Worm (Caenorhabditis elegans): ENCODE results near the gene C38C3.6.

Gene C38C3.6

DNA sequence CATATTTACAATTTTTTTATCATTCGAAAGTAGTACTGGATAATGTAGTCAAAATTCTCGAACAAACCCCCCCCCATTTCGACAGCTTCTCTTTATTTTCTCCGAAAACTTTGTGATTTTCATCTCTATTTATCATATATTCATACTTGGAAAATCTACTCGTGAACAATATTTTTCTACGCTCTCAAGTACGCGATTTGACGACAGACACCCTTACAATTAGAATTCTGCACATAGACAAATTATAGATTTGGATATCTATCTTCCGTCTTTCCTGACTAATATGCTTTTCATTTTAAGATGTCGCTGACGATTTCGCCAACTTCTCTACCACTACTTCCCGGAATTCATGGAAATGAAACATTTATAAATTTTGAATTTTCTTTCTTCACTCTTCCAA, 14.6 kb upstream of the C38C3.6 start, which contains the start of gene sru-28:
Gene sru-28, plus strand, starts transcription at position 301 of the 400 bp plus-strand sequence.
- TF ChIP-seq pha-4 (tag; optimal IDR thresholded peaks at IDR 0.05) (no peak), C38D4.7 (GFP tag; optimal IDR thresholded peaks at IDR 0.05) (no peak)

- TF ChIP-seq eyg-1 (tag; optimal IDR thresholded peaks at IDR 0.05) (no peak), rnt-1 (tag; optimal IDR thresholded peaks at IDR 0.05) (no peak), ceh-22 (tag; optimal IDR thresholded peaks at IDR 0.05) (no peak), sox-4 (tag; optimal IDR thresholded peaks at IDR 0.05) (no peak), ceh-31 (tag; optimal IDR thresholded peaks at IDR 0.05) (no peak), unc-3 (GFP tag; conservative IDR thresholded peaks at IDR 0.05) (no peak), unc-3 (tag; optimal IDR thresholded peaks at IDR 0.05) (no peak), unc-55 (GFP tag; optimal IDR thresholded peaks at IDR 0.05) (no peak), pros-1 (tag; optimal IDR thresholded peaks at IDR 0.05) (no peak), pqm-1 (tag; optimal IDR thresholded peaks at IDR 0.05) (no peak), ceh-34 (tag; optimal IDR thresholded peaks at IDR 0.05) (no peak), ceh-14 (tag; optimal IDR thresholded peaks at IDR 0.05) (no peak)
Measured at ce11 chrV:1499140-1499539, 7.7 kb upstream of the C38C3.6 start, which contains the start of gene sru-27. TSS of gene sru-27 (plus strand) at chrV:1499440.

ce11 chrV:1495752-1496151, 4.3 kb upstream of the C38C3.6 start:
- no peak for TF ChIP-seq pha-4 (tag; optimal IDR thresholded peaks at IDR 0.05)
- TF ChIP-seq ceh-48 (tag; optimal IDR thresholded peaks at IDR 0.05), result peak; percentile 16

- no peak for TF ChIP-seq tbx-7 (tag; optimal IDR thresholded peaks at IDR 0.05)
- no peak for TF ChIP-seq ceh-45 (GFP tag; IDR thresholded peaks at IDR 0.05)
- no peak for TF ChIP-seq unc-86 (tag; optimal IDR thresholded peaks at IDR 0.05)
- TF ChIP-seq gmeb-2 (tag; optimal IDR thresholded peaks at IDR 0.05), result no peak
- TF ChIP-seq mec-3 (tag; optimal IDR thresholded peaks at IDR 0.05; ENCODE audit: borderline replicate concordance), result no peak
- no peak for TF ChIP-seq ceh-24 (tag; optimal IDR thresholded peaks at IDR 0.05)
- no peak for TF ChIP-seq F13H6.1 (tag; optimal IDR thresholded peaks at IDR 0.05)
- no peak for TF ChIP-seq elt-4 (tag; optimal IDR thresholded peaks at IDR 0.05)
- no peak for TF ChIP-seq ceh-48 (tag; optimal IDR thresholded peaks at IDR 0.05)
- no peak for TF ChIP-seq ttx-3 (tag; optimal IDR thresholded peaks at IDR 0.05)
- TF ChIP-seq elt-2 (tag; optimal IDR thresholded peaks at IDR 0.05), result no peak
- TF ChIP-seq K09A11.1 (tag; optimal IDR thresholded peaks at IDR 0.05; ENCODE audit: insufficient read depth), result no peak
Measured at ce11 chrV:1495334-1495733, 3.9 kb upstream of the C38C3.6 start, which contains the start of gene C38C3.3. TSS of gene C38C3.3 (plus strand) at chrV:1495634.

DNA sequence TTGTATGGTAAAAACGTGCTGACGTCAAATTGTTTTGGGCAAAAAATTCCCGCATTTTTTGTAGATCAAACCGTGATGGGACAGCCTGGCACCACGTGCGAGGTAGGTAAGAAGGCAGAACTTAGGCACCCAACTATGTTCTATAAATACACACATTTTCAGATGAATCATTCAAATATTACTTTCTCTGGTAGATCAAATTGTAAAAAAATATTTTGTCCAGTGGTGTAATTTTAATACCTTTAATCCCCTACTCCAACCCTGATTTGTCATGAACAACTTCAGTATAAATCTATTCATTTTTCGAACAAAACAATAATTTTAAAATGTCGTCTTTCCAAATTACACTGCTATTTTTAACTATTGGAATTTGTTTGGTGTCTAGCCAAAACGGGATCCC, 3.1 kb upstream of the C38C3.6 start, which contains the start of gene spig-7:
Gene spig-7, plus strand, starts transcription at position 301 of the 400 bp plus-strand sequence.
- no peak for TF ChIP-seq unc-3 (GFP tag; conservative IDR thresholded peaks at IDR 0.05)
- TF ChIP-seq unc-3 (tag; optimal IDR thresholded peaks at IDR 0.05), result no peak
- TF ChIP-seq ttx-3 (tag; optimal IDR thresholded peaks at IDR 0.05), result no peak
- no peak for TF ChIP-seq ceh-48 (tag; optimal IDR thresholded peaks at IDR 0.05)
- TF ChIP-seq npax-4 (tag; optimal IDR thresholded peaks at IDR 0.05), result no peak
- TF ChIP-seq fkh-6 (tag; optimal IDR thresholded peaks at IDR 0.05), result no peak
- TF ChIP-seq ceh-14 (tag; optimal IDR thresholded peaks at IDR 0.05), result no peak
- TF ChIP-seq sox-4 (tag; optimal IDR thresholded peaks at IDR 0.05), result no peak
- no peak for TF ChIP-seq ama-1 (optimal IDR thresholded peaks at IDR 0.05)
- no peak for TF ChIP-seq T23F11.4 (GFP tag; optimal IDR thresholded peaks at IDR 0.05)
- no peak for TF ChIP-seq fax-1 (tag; optimal IDR thresholded peaks at IDR 0.05)
- no peak for TF ChIP-seq ref-2 (tag; optimal IDR thresholded peaks at IDR 0.05)
- TF ChIP-seq ceh-31 (tag; optimal IDR thresholded peaks at IDR 0.05), result no peak
- TF ChIP-seq pha-4 (tag; optimal IDR thresholded peaks at IDR 0.05), result no peak

ce11 chrV:1490874-1491273, 536 bp downstream of the C38C3.6 start:
- peak; percentile 70 for TF ChIP-seq dve-1 (tag; optimal IDR thresholded peaks at IDR 0.05)
